Fruit fly (Drosophila melanogaster): Measurements from ENCODE around the gene CG32085.

The CG32085 gene

dm6 chr3L:11707978-11708632 is 28.0 kb upstream of the CG32085 start, which contains the start of gene CG11658 (continued):
- no peak for TF ChIP-seq CG3032 (tag; optimal IDR thresholded peaks at IDR 0.05)
- TF ChIP-seq dac (GFP tag; optimal IDR thresholded peaks at IDR 0.05): no peak
- TF ChIP-seq Sox14 (GFP tag; optimal IDR thresholded peaks at IDR 0.05): no peak
- no peak for TF ChIP-seq acj6 (GFP tag; optimal IDR thresholded peaks at IDR 0.05)
- TF ChIP-seq Ets96B (tag; optimal IDR thresholded peaks at IDR 0.05): peak; percentile 39
- TF ChIP-seq CG9139 (GFP tag; optimal IDR thresholded peaks at IDR 0.05): peak; percentile 33
- peak; percentile 6 for TF ChIP-seq fd85E (GFP tag; optimal IDR thresholded peaks at IDR 0.05)
- no peak for TF ChIP-seq CG1621 (tag; optimal IDR thresholded peaks at IDR 0.05)
- no peak for TF ChIP-seq topi (GFP tag; optimal IDR thresholded peaks at IDR 0.05)
- TF ChIP-seq CG6808 (GFP tag; optimal IDR thresholded peaks at IDR 0.05): peak; percentile 29
- TF ChIP-seq lz (GFP tag; optimal IDR thresholded peaks at IDR 0.05): no peak
- TF ChIP-seq CG11294 (GFP tag; IDR thresholded peaks at IDR 0.05): no peak
- TF ChIP-seq Sox102F (GFP tag; optimal IDR thresholded peaks at IDR 0.05): no peak
- no peak for TF ChIP-seq CG31627 (GFP tag; optimal IDR thresholded peaks at IDR 0.05)
- TF ChIP-seq Met (GFP tag; optimal IDR thresholded peaks at IDR 0.05): no peak
- TF ChIP-seq fd59A (GFP tag; optimal IDR thresholded peaks at IDR 0.05): no peak
- no peak for TF ChIP-seq net (GFP tag; optimal IDR thresholded peaks at IDR 0.05)
- no peak for TF ChIP-seq Ets21C (GFP tag; optimal IDR thresholded peaks at IDR 0.05)
- no peak for TF ChIP-seq CG11762 (GFP tag; optimal IDR thresholded peaks at IDR 0.05; ENCODE audit: insufficient read depth)
- no peak for TF ChIP-seq pdm3 (GFP tag; optimal IDR thresholded peaks at IDR 0.05)
- no peak for TF ChIP-seq Blimp-1 (GFP tag; optimal IDR thresholded peaks at IDR 0.05)
- peak; percentile 12 for TF ChIP-seq CG6276 (GFP tag; optimal IDR thresholded peaks at IDR 0.05)
- no peak for TF ChIP-seq esn (GFP tag; optimal IDR thresholded peaks at IDR 0.05)
- no peak for TF ChIP-seq CG10631 (GFP tag; optimal IDR thresholded peaks at IDR 0.05)
- TF ChIP-seq Lpt (GFP tag; optimal IDR thresholded peaks at IDR 0.05): peak; percentile 42
- TF ChIP-seq Eip93F (GFP tag; optimal IDR thresholded peaks at IDR 0.05): no peak
- TF ChIP-seq CG8119 (GFP tag; IDR thresholded peaks at IDR 0.05): peak; percentile 48; the same call in 2 of the 3 replicates
- no peak for TF ChIP-seq Gug (GFP tag; IDR thresholded peaks at IDR 0.05)

DNA sequence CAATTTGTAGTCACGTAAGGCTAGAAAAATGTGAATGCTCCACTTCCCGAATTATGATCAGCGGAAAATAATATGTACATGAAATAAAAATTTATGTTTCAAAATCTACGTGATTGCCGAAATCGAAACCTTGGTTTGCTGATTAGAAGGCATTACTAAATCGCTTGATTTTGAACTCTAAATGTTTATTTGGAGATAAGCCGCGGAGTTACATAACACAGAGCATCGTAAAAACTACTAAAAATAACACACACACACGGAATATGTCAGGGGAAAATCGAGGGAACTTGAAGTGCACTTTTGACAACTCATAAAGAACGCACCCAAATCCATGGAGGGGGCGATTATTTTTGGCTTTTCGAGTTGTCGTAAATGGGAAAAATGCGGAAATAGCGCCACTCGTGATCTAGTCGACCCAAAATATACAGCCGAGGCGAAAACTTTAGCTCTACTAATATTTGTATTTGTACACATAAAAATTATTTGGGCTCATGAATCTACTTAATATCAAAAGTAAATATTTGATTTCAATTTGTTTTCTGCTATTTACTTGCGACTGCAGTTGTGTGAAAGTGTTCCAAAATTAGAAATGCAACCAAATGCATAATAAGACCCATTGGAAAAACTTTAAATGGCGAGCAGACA is 24.9 kb upstream of the CG32085 start:
- no peak for TF ChIP-seq CG15336 (GFP tag; IDR thresholded peaks at IDR 0.05)
- no peak for TF ChIP-seq Ets96B (tag; optimal IDR thresholded peaks at IDR 0.05)
- no peak for TF ChIP-seq Sox102F (GFP tag; optimal IDR thresholded peaks at IDR 0.05)
- no peak for TF ChIP-seq Sox15 (GFP tag; optimal IDR thresholded peaks at IDR 0.05)

DNA sequence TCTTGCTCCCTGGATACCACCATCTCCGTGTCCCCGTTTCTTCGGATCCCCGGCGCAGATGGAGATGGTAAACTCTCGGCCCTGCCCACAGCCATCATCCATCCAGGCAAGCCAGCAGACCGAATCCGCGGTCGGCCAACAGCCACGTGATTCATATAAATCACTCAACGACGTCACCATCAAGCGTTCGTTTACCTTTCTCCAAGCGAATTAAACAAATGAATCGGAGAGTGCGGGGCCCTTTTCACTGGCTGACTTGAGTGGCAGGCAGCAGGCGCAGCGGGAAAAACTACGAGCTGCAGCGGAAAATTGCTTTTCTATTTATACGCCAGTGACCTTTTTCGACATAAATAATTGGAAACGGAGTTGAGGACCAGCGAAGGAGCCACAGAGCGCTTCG is 23.4 kb upstream of the CG32085 start:
- TF ChIP-seq Lpt (GFP tag; optimal IDR thresholded peaks at IDR 0.05) (peak; percentile 30), Sox15 (GFP tag; optimal IDR thresholded peaks at IDR 0.05) (no peak)

- no peak for TF ChIP-seq CG7368 (GFP tag; optimal IDR thresholded peaks at IDR 0.05)
- TF ChIP-seq CG15336 (GFP tag; IDR thresholded peaks at IDR 0.05): peak; percentile 65
- TF ChIP-seq Ets21C (GFP tag; optimal IDR thresholded peaks at IDR 0.05): no peak
- TF ChIP-seq svp (GFP tag): no peak
- peak; percentile 34 for TF ChIP-seq Hr4 (GFP tag; optimal IDR thresholded peaks at IDR 0.05)
- peak; percentile 28 for TF ChIP-seq Lpt (GFP tag; optimal IDR thresholded peaks at IDR 0.05)
- no peak for TF ChIP-seq achi (GFP tag; optimal IDR thresholded peaks at IDR 0.05)
- no peak; the same call in 2 of the 3 replicates for TF ChIP-seq eg (GFP tag; IDR thresholded peaks at IDR 0.05)
- no peak for TF ChIP-seq CG8632 (GFP tag; optimal IDR thresholded peaks at IDR 0.05)
- TF ChIP-seq Eip78C (GFP tag): peak; percentile 79
- peak; percentile 10 for TF ChIP-seq dac (GFP tag; optimal IDR thresholded peaks at IDR 0.05)
- peak; percentile 60 for TF ChIP-seq CG32006 (GFP tag; optimal IDR thresholded peaks at IDR 0.05)
- TF ChIP-seq CG8119 (GFP tag; IDR thresholded peaks at IDR 0.05): peak; percentile 70
- TF ChIP-seq fd85E (GFP tag; optimal IDR thresholded peaks at IDR 0.05): no peak
- peak; percentile 28; the same call in 1 of the 3 replicates for TF ChIP-seq CG6163 (GFP tag; IDR thresholded peaks at IDR 0.05)
- no peak for TF ChIP-seq spab (GFP tag; optimal IDR thresholded peaks at IDR 0.05)
- TF ChIP-seq CG6276 (GFP tag; optimal IDR thresholded peaks at IDR 0.05): peak; percentile 70
- TF ChIP-seq CG4318 (GFP tag; optimal IDR thresholded peaks at IDR 0.05): no peak
- no peak for TF ChIP-seq OdsH (GFP tag; optimal IDR thresholded peaks at IDR 0.05)
- TF ChIP-seq Blimp-1 (GFP tag; optimal IDR thresholded peaks at IDR 0.05): no peak
- no peak for TF ChIP-seq topi (GFP tag; optimal IDR thresholded peaks at IDR 0.05)
- no peak for TF ChIP-seq Sox14 (GFP tag; optimal IDR thresholded peaks at IDR 0.05)
- no peak for TF ChIP-seq dsx (GFP tag; optimal IDR thresholded peaks at IDR 0.05; ENCODE audit: poor library complexity, severe bottlenecking)
- TF ChIP-seq CG11294 (GFP tag; IDR thresholded peaks at IDR 0.05): no peak
- TF ChIP-seq fd59A (GFP tag; optimal IDR thresholded peaks at IDR 0.05): no peak
Observed at dm6 chr3L:11701649-11702048, 21.5 kb upstream of the CG32085 start.

Data from whole organism, prepupa.